Worm (Caenorhabditis elegans) whole organism, mixed stage, embryonic: ENCODE measurements around the gene rab-35.

Source experiments
- blmp-1 ChIP-seq: fragments of 150-350 bp; optimal IDR thresholded peaks from 2 replicates; lab custom pipeline; 2014; ENCODE audit warnings: missing biosample characterization, missing genetic modification characterization
- mab-5 ChIP-seq: fragments of 150-350 bp; optimal IDR thresholded peaks from 2 replicates; lab custom pipeline; 2014; ENCODE audit warnings: missing biosample characterization, missing genetic modification characterization
- nhr-237 ChIP-seq: fragments of 150-350 bp; optimal IDR thresholded peaks from 2 replicates; lab custom pipeline; 2014; ENCODE audit warnings: missing biosample characterization, missing genetic modification characterization
- nhr-28 ChIP-seq: fragments of 150-350 bp; optimal IDR thresholded peaks from 2 replicates; lab custom pipeline; 2014; ENCODE audit warnings: missing biosample characterization, missing genetic modification characterization
- nhr-76 ChIP-seq: sonication (generic microtip); optimal IDR thresholded peaks from 2 replicates; lab custom pipeline; 2017; ENCODE audit warnings: missing biosample characterization, missing genetic modification characterization
- pha-4 ChIP-seq: fragments of 150-350 bp; optimal IDR thresholded peaks from 2 replicates; lab custom pipeline; 2018; ENCODE audit warnings: missing biosample characterization, missing genetic modification reagents, missing genetic modification characterization
- snpc-4 ChIP-seq: fragments of 150-350 bp; optimal IDR thresholded peaks from 2 replicates; lab custom pipeline; 2014; ENCODE audit warnings: missing biosample characterization, missing genetic modification characterization
- sptf-1 ChIP-seq: sonication (generic microtip); optimal IDR thresholded peaks from 2 replicates; lab custom pipeline; 2017; ENCODE audit warnings: mild to moderate bottlenecking, missing genetic modification characterization, moderate library complexity, missing compliant biosample characterization
- unc-62 ChIP-seq: fragments of 150-350 bp; optimal IDR thresholded peaks from 2 replicates; lab custom pipeline; 2014; ENCODE audit warnings: missing biosample characterization, missing genetic modification reagents, missing genetic modification characterization

DNA sequence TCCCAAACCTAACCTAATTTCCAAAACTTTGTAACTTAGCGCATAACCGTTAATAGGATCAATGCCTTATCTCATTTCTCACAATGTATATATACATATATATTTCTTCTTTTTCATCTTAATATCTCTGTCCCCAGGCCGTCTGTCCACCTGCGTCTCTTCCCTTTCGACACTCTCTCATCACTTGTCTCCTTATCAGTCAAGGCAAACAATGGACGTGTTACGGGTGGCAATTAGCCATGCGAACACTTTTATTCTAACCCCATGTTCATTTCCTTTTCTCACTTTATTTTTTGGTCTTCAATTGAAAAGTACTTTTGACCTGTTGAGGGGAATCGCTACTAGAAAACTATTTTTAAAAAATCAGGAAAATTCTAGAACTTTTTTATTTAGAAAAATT is 46.1 kb upstream of the rab-35 start:
- TF ChIP-seq mab-5 (tag; lab: Kevin White, UChicago), result no peak
- no peak for TF ChIP-seq snpc-4 (tag; lab: Kevin White, UChicago)
- no peak for TF ChIP-seq unc-62 (GFP tag; lab: Kevin White, UChicago)
- no peak for TF ChIP-seq sptf-1 (tag; lab: Kevin White, UChicago)
- no peak for TF ChIP-seq nhr-28 (tag; lab: Kevin White, UChicago)
- TF ChIP-seq blmp-1 (tag; lab: Kevin White, UChicago), result no peak
- no peak for TF ChIP-seq nhr-76
- no peak for TF ChIP-seq nhr-237 (tag; lab: Kevin White, UChicago)
- no peak for TF ChIP-seq pha-4 (tag; lab: Kevin White, UChicago)
